Worm (Caenorhabditis elegans) whole organism, L1 larva: ENCODE measurements around the gene aex-3.

Experiments
- C04F5.9 ChIP-seq: sonication (generic microtip); optimal IDR thresholded peaks from 2 replicates; lab custom pipeline; 2016; ENCODE audit warnings: missing genetic modification characterization, missing compliant biosample characterization
- F16B12.6 ChIP-seq: fragments of 150-350 bp; optimal IDR thresholded peaks from 2 replicates; lab custom pipeline; 2014; ENCODE audit warnings: missing biosample characterization, missing genetic modification characterization
- Y116A8C.19 ChIP-seq: sonication (generic microtip); optimal IDR thresholded peaks from 2 replicates; lab custom pipeline; 2016; ENCODE audit warnings: missing compliant biosample characterization, missing genetic modification characterization, borderline replicate concordance
- aha-1 ChIP-seq: fragments of 150-350 bp; optimal IDR thresholded peaks from 2 replicates; lab custom pipeline; 2014; ENCODE audit warnings: missing biosample characterization, missing genetic modification characterization
- alr-1 ChIP-seq: fragments of 200-800 bp; sonication (Bioruptor generic); optimal IDR thresholded peaks from 2 replicates; lab custom pipeline; 2018; ENCODE audit warnings: borderline replicate concordance, mild to moderate bottlenecking, missing genetic modification characterization, missing compliant biosample characterization
- ama-1 ChIP-seq: fragments of 150-350 bp; optimal IDR thresholded peaks from 2 replicates; lab custom pipeline; 2014
- ceh-8 ChIP-seq: fragments of 200-800 bp; sonication (Bioruptor generic); optimal IDR thresholded peaks from 2 replicates; lab custom pipeline; 2018; ENCODE audit warnings: mild to moderate bottlenecking, missing genetic modification characterization, moderate library complexity, missing compliant biosample characterization
- ceh-82 ChIP-seq, 3 experiments: fragments of 150-350 bp in 1 of 3; sonication (generic microtip) in 2 of 3; optimal IDR thresholded peaks; 2 replicates each; lab custom pipeline; 2014 to 2017; ENCODE audit warnings: missing biosample characterization in 3 of 3, missing genetic modification characterization in 3 of 3
- ceh-90 ChIP-seq: sonication (generic microtip); optimal IDR thresholded peaks from 2 replicates; lab custom pipeline; 2016; ENCODE audit warnings: missing genetic modification characterization, missing compliant biosample characterization
- dpl-1 ChIP-seq, 3 experiments: fragments of 150-350 bp in 2 of 3; sonication (generic microtip) in 1 of 3; optimal IDR thresholded peaks; 2 replicates each; lab custom pipeline; 2014 to 2017; ENCODE audit warnings: missing biosample characterization in 3 of 3, missing genetic modification characterization in 3 of 3, missing genetic modification reagents in 3 of 3
- dsc-1 ChIP-seq: sonication (generic microtip); optimal IDR thresholded peaks from 2 replicates; lab custom pipeline; 2016; ENCODE audit warnings: mild to moderate bottlenecking, missing genetic modification characterization, missing compliant biosample characterization
- efl-3 ChIP-seq: fragments of 200-800 bp; sonication (Bioruptor generic); optimal IDR thresholded peaks from 2 replicates; lab custom pipeline; 2018; ENCODE audit warnings: mild to moderate bottlenecking, missing genetic modification characterization, missing compliant biosample characterization
- egl-13 ChIP-seq: sonication (generic microtip); optimal IDR thresholded peaks from 2 replicates; lab custom pipeline; 2016; ENCODE audit warnings: missing genotype, missing genetic modification reagents, missing genetic modification characterization, missing compliant biosample characterization
- elt-2 ChIP-seq: sonication (generic microtip); optimal IDR thresholded peaks from 2 replicates; lab custom pipeline; 2016; ENCODE audit warnings: missing genetic modification characterization, mild to moderate bottlenecking, inconsistent platforms, missing compliant biosample characterization, missing genetic modification reagents
- elt-3 ChIP-seq, 6 experiments: fragments of 150-350 bp in 1 of 6; sonication (generic microtip); optimal IDR thresholded peaks; 2 replicates each; lab custom pipeline; 2017 to 2018; ENCODE audit warnings: missing biosample characterization in 6 of 6, missing genetic modification characterization in 6 of 6, inconsistent platforms in 1 of 6
- ets-5 ChIP-seq: fragments of 200-800 bp; sonication (Bioruptor generic); IDR thresholded peaks from 2 replicates; pipeline ENCODE4 v1.3.6; 2022; ENCODE audit warnings: missing genetic modification characterization, missing compliant biosample characterization
- fkh-8 ChIP-seq: sonication (generic microtip); optimal IDR thresholded peaks from 2 replicates; lab custom pipeline; 2016; ENCODE audit warnings: mild to moderate bottlenecking, missing genetic modification characterization, missing compliant biosample characterization
- grh-1 ChIP-seq: fragments of 200-800 bp; sonication (Bioruptor generic); IDR thresholded peaks from 2 replicates; pipeline ENCODE4 v1.3.6; 2022; ENCODE audit warnings: missing genetic modification reagents, missing genetic modification characterization, missing compliant biosample characterization
- irx-1 ChIP-seq: sonication (generic microtip); optimal IDR thresholded peaks from 2 replicates; lab custom pipeline; 2016; ENCODE audit warnings: missing genetic modification characterization, missing compliant biosample characterization
- jun-1 ChIP-seq: fragments of 150-350 bp; optimal IDR thresholded peaks from 2 replicates; lab custom pipeline; 2014; ENCODE audit warnings: missing biosample characterization, missing genetic modification reagents, missing genetic modification characterization
- lin-13 ChIP-seq: fragments of 150-350 bp; optimal IDR thresholded peaks from 2 replicates; lab custom pipeline; 2014; ENCODE audit warnings: missing biosample characterization, missing genetic modification reagents, missing genetic modification characterization
- lin-35 ChIP-seq, 2 experiments: fragments of 150-350 bp; optimal IDR thresholded peaks; 2 replicates each; lab custom pipeline; 2014; ENCODE audit warnings: missing biosample characterization in 2 of 2, missing genetic modification characterization in 2 of 2, missing genetic modification reagents in 2 of 2
- lin-39 ChIP-seq: fragments of 150-350 bp; optimal IDR thresholded peaks from 2 replicates; lab custom pipeline; 2014; ENCODE audit warnings: missing biosample characterization, missing genetic modification reagents, missing genetic modification characterization
- lir-3 ChIP-seq: sonication (generic microtip); optimal IDR thresholded peaks from 2 replicates; lab custom pipeline; 2016; ENCODE audit warnings: mild to moderate bottlenecking, missing genetic modification characterization, moderate library complexity, missing compliant biosample characterization; ENCODE audit not compliant: poor library complexity
- lsy-2 ChIP-seq, 2 experiments: fragments of 150-350 bp; optimal IDR thresholded peaks; 2 replicates each; lab custom pipeline; 2014; ENCODE audit warnings: missing biosample characterization in 2 of 2, missing genetic modification characterization in 2 of 2
- mab-9 ChIP-seq: fragments of 200-800 bp; sonication (Bioruptor generic); IDR thresholded peaks from 2 replicates; pipeline ENCODE4 v1.3.6; 2022; ENCODE audit warnings: missing genetic modification reagents, missing genetic modification characterization, missing compliant biosample characterization
- mdl-1 ChIP-seq, 2 experiments: fragments of 150-350 bp; optimal IDR thresholded peaks; 2 replicates each; lab custom pipeline; 2014 to 2017; ENCODE audit warnings: missing biosample characterization in 2 of 2, missing genetic modification characterization in 2 of 2, inconsistent platforms in 1 of 2
- mef-2 ChIP-seq: fragments of 150-350 bp; optimal IDR thresholded peaks from 2 replicates; lab custom pipeline; 2014; ENCODE audit warnings: missing biosample characterization, missing genetic modification characterization
- nhr-11 ChIP-seq: fragments of 150-350 bp; optimal IDR thresholded peaks from 2 replicates; lab custom pipeline; 2014; ENCODE audit warnings: missing biosample characterization, missing genetic modification characterization
- nhr-12 ChIP-seq: sonication (generic microtip); optimal IDR thresholded peaks from 2 replicates; lab custom pipeline; 2017; ENCODE audit warnings: missing biosample characterization, missing genetic modification characterization
- nhr-20 ChIP-seq: sonication (generic microtip); optimal IDR thresholded peaks from 2 replicates; lab custom pipeline; 2016; ENCODE audit warnings: mild to moderate bottlenecking, missing genetic modification characterization, missing compliant biosample characterization
- nhr-237 ChIP-seq: fragments of 150-350 bp; optimal IDR thresholded peaks from 2 replicates; lab custom pipeline; 2014; ENCODE audit warnings: missing biosample characterization, missing genetic modification characterization
- nhr-28 ChIP-seq: fragments of 150-350 bp; optimal IDR thresholded peaks from 2 replicates; lab custom pipeline; 2014; ENCODE audit warnings: missing biosample characterization, missing genetic modification characterization
- nhr-77 ChIP-seq: fragments of 150-350 bp; optimal IDR thresholded peaks from 2 replicates; lab custom pipeline; 2014; ENCODE audit warnings: missing biosample characterization, missing genetic modification characterization
- nhr-85 ChIP-seq: sonication (generic microtip); peaks from one replicate; lab custom pipeline; 2016; ENCODE audit warnings: missing genetic modification characterization, inconsistent platforms, missing compliant biosample characterization
- nhr-90 ChIP-seq: sonication (generic microtip); optimal IDR thresholded peaks from 2 replicates; lab custom pipeline; 2016; ENCODE audit warnings: mild to moderate bottlenecking, missing genetic modification characterization, missing compliant biosample characterization; ENCODE audit not compliant: poor library complexity
- pax-3 ChIP-seq: fragments of 200-800 bp; sonication (Bioruptor generic); optimal IDR thresholded peaks from 2 replicates; lab custom pipeline; 2018; ENCODE audit warnings: mild to moderate bottlenecking, missing genetic modification characterization, moderate library complexity, missing compliant biosample characterization
- pqm-1 ChIP-seq: sonication (generic microtip); optimal IDR thresholded peaks from 3 replicates; lab custom pipeline; 2017; ENCODE audit warnings: missing biosample characterization, missing genetic modification characterization
- skn-1 ChIP-seq: fragments of 150-350 bp; optimal IDR thresholded peaks from 2 replicates; lab custom pipeline; 2014; ENCODE audit warnings: missing biosample characterization, missing genetic modification characterization
- sox-4 ChIP-seq: sonication (generic microtip); optimal IDR thresholded peaks from 2 replicates; lab custom pipeline; 2016; ENCODE audit warnings: missing genetic modification characterization, missing compliant biosample characterization
- sptf-1 ChIP-seq: fragments of 150-350 bp; optimal IDR thresholded peaks from 2 replicates; lab custom pipeline; 2014; ENCODE audit warnings: missing biosample characterization, missing genetic modification characterization
- swsn-7 ChIP-seq: sonication (generic microtip); optimal IDR thresholded peaks from 2 replicates; lab custom pipeline; 2016; ENCODE audit warnings: missing genetic modification characterization, missing compliant biosample characterization
- tbx-2 ChIP-seq: sonication (generic microtip); optimal IDR thresholded peaks from 2 replicates; lab custom pipeline; 2016; ENCODE audit warnings: missing genetic modification characterization, missing compliant biosample characterization
- tlp-1 ChIP-seq: fragments of 150-350 bp; optimal IDR thresholded peaks from 2 replicates; lab custom pipeline; 2014; ENCODE audit warnings: missing biosample characterization, missing genetic modification characterization
- unc-130 ChIP-seq: fragments of 150-350 bp; optimal IDR thresholded peaks from 2 replicates; lab custom pipeline; 2017; ENCODE audit warnings: missing biosample characterization, missing genetic modification characterization, inconsistent platforms
- unc-62 ChIP-seq: fragments of 150-350 bp; optimal IDR thresholded peaks from 2 replicates; lab custom pipeline; 2014; ENCODE audit warnings: missing biosample characterization, missing genetic modification reagents, missing genetic modification characterization
- xbp-1 ChIP-seq: sonication (generic microtip); optimal IDR thresholded peaks from 2 replicates; lab custom pipeline; 2016; ENCODE audit warnings: missing genetic modification characterization, missing compliant biosample characterization
- zip-4 ChIP-seq: fragments of 200-800 bp; sonication (Bioruptor generic); optimal IDR thresholded peaks from 2 replicates; lab custom pipeline; 2018; ENCODE audit warnings: mild to moderate bottlenecking, missing genetic modification characterization, moderate library complexity, missing compliant biosample characterization
- ztf-11 ChIP-seq, 2 experiments: sonication (generic microtip); optimal IDR thresholded peaks; 2 replicates each; lab custom pipeline; 2016 to 2017; ENCODE audit warnings: missing genetic modification characterization in 2 of 2, missing biosample characterization in 1 of 2, missing compliant biosample characterization in 1 of 2
- ztf-4 ChIP-seq: fragments of 150-350 bp; optimal IDR thresholded peaks from 2 replicates; lab custom pipeline; 2014; ENCODE audit warnings: missing biosample characterization, missing genetic modification characterization

The aex-3 gene

DNA sequence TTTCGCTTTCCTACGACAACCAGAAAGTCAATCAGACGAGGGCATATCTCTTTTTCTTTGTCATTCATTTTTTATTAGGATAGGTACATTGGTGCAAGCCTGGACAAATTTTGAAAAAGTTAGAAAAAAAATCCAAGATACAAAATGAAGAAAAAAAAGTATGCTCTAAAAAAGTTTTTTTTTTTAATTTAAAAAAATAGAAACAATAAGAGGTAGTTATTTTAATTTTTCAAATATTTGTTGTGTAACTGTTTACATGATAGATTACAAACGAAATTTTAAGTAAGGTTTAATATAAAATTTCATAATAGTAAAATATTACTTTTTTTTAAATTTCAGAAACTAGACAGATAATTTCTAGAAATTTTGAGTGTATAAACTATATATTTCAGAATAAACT is at the start of gene aex-3:
aex-3 (minus strand) TSS at position 101 of the 400 bp plus-strand sequence.
- TF ChIP-seq nhr-77 (tag; lab: Kevin White, UChicago), result no peak
- TF ChIP-seq nhr-90 (tag; lab: Kevin White, UChicago), result no peak
- no peak for TF ChIP-seq nhr-237 (tag; lab: Kevin White, UChicago)
- TF ChIP-seq jun-1 (tag; lab: Kevin White, UChicago), result no peak
- TF ChIP-seq sptf-1 (tag; lab: Kevin White, UChicago), result no peak
- no peak for TF ChIP-seq unc-62 (GFP tag; lab: Kevin White, UChicago)
- TF ChIP-seq efl-3 (GFP tag; lab: Kevin White, UChicago), result no peak
- TF ChIP-seq dpl-1 (GFP tag; optimal IDR thresholded peaks at IDR 0.05; lab: Kevin White, UChicago), result no peak
- TF ChIP-seq nhr-28 (tag; lab: Kevin White, UChicago), result no peak
- TF ChIP-seq tbx-2 (tag; lab: Kevin White, UChicago), result no peak
- no peak for TF ChIP-seq zip-4 (GFP tag; lab: Kevin White, UChicago)
- TF ChIP-seq skn-1 (tag; lab: Kevin White, UChicago), result no peak
- no peak for TF ChIP-seq lin-39
- no peak for TF ChIP-seq sox-4 (tag; lab: Kevin White, UChicago)
- TF ChIP-seq aha-1 (tag; lab: Kevin White, UChicago), result no peak
- no peak for TF ChIP-seq xbp-1 (tag; lab: Kevin White, UChicago)
- TF ChIP-seq ceh-90 (tag; lab: Kevin White, UChicago), result no peak
- no peak for TF ChIP-seq swsn-7 (tag; lab: Kevin White, UChicago)
- TF ChIP-seq ama-1, result no peak
- no peak for TF ChIP-seq grh-1

- TF ChIP-seq lir-3 (tag; lab: Kevin White, UChicago) (peak; percentile 88), egl-13 (tag; lab: Kevin White, UChicago) (peak; percentile 95), nhr-11 (peak; percentile 98), ceh-82 (tag; optimal IDR thresholded peaks at IDR 0.05; lab: Kevin White, UChicago) (peak; percentile 99 to 100 (median 100)), aha-1 (tag; lab: Kevin White, UChicago) (peak; percentile 95), tlp-1 (tag; lab: Kevin White, UChicago) (no peak), swsn-7 (tag; lab: Kevin White, UChicago) (peak; percentile 97), F16B12.6 (tag; lab: Kevin White, UChicago) (peak; percentile 61), ets-5 (GFP tag; lab: Robert Waterston, UW) (peak; percentile 85; the same call in 1 of the 2 replicates), mab-9 (GFP tag; lab: Robert Waterston, UW) (peak; percentile 94), elt-2 (tag; lab: Kevin White, UChicago) (peak; percentile 93), nhr-20 (tag; lab: Kevin White, UChicago) (peak; percentile 98), dsc-1 (peak; percentile 100), dpl-1 (GFP tag; optimal IDR thresholded peaks at IDR 0.05; lab: Kevin White, UChicago) (peak; percentile 59 to 66 (median 62)), nhr-85 (peak; percentile 97), ceh-8 (peak; percentile 99), alr-1 (tag; lab: Kevin White, UChicago) (no peak), ama-1 (no peak), lsy-2 (tag; optimal IDR thresholded peaks at IDR 0.05; lab: Kevin White, UChicago) (peak; percentile 94), unc-130 (peak; percentile 96), pax-3 (tag; lab: Kevin White, UChicago) (peak; percentile 90), unc-62 (GFP tag; lab: Kevin White, UChicago) (no peak), mef-2 (peak; percentile 93), ztf-4 (tag; lab: Kevin White, UChicago) (peak; percentile 98), lin-13 (GFP tag; lab: Kevin White, UChicago) (peak; percentile 93), ztf-11 (tag; optimal IDR thresholded peaks at IDR 0.05; lab: Kevin White, UChicago) (peak; percentile 85 to 96), irx-1 (tag; lab: Kevin White, UChicago) (peak; percentile 99), pqm-1 (tag; lab: Kevin White, UChicago) (peak; percentile 63), lin-35 (GFP tag; optimal IDR thresholded peaks at IDR 0.05; lab: Kevin White, UChicago) (peak; percentile 72 to 93), elt-3 (tag; optimal IDR thresholded peaks at IDR 0.05; lab: Kevin White, UChicago) (peak; percentile 88 to 99 (median 95)), jun-1 (tag; lab: Kevin White, UChicago) (peak; percentile 99), Y116A8C.19 (tag; lab: Kevin White, UChicago) (peak; percentile 19), nhr-12 (tag; lab: Kevin White, UChicago) (peak; percentile 76), mdl-1 (tag; optimal IDR thresholded peaks at IDR 0.05; lab: Kevin White, UChicago) (peak in 1 of 2 experiments; percentile 95), fkh-8 (tag; lab: Kevin White, UChicago) (peak; percentile 96), C04F5.9 (peak; percentile 93), tbx-2 (tag; lab: Kevin White, UChicago) (peak; percentile 99), efl-3 (GFP tag; lab: Kevin White, UChicago) (peak; percentile 95)
Observed at ce11 chrX:806515-806914, 47.0 kb upstream of the aex-3 start.
